Worm (Caenorhabditis elegans) whole organism, L3 larva: ENCODE results near the gene magu-1.

ENCODE experiments used
- R02D3.7 ChIP-seq: fragments of 150-350 bp; optimal IDR thresholded peaks from 2 replicates; lab custom pipeline; 2014; ENCODE audit warnings: missing biosample characterization, missing genetic modification characterization
- ama-1 ChIP-seq: fragments of 150-350 bp; optimal IDR thresholded peaks from 2 replicates; lab custom pipeline; 2018
- ceh-82 ChIP-seq: fragments of 150-350 bp; optimal IDR thresholded peaks from 2 replicates; lab custom pipeline; 2014; ENCODE audit warnings: missing biosample characterization, missing genetic modification characterization
- fkh-10 ChIP-seq: sonication (generic microtip); optimal IDR thresholded peaks from 2 replicates; lab custom pipeline; 2017; ENCODE audit warnings: missing biosample characterization, missing genetic modification reagents, missing genetic modification characterization
- fos-1 ChIP-seq: fragments of 150-350 bp; optimal IDR thresholded peaks from 2 replicates; lab custom pipeline; 2014; ENCODE audit warnings: missing biosample characterization, missing genetic modification characterization
- jun-1 ChIP-seq: fragments of 150-350 bp; optimal IDR thresholded peaks from 2 replicates; lab custom pipeline; 2014; ENCODE audit warnings: missing biosample characterization, missing genetic modification reagents, missing genetic modification characterization
- nfya-1 ChIP-seq: sonication (generic microtip); optimal IDR thresholded peaks from 2 replicates; lab custom pipeline; 2017; ENCODE audit warnings: missing genetic modification characterization, mild to moderate bottlenecking, missing compliant biosample characterization, antibody characterized with exemption, moderate library complexity; ENCODE audit not compliant: insufficient read depth
- nhr-11 ChIP-seq: fragments of 150-350 bp; optimal IDR thresholded peaks from 2 replicates; lab custom pipeline; 2014; ENCODE audit warnings: missing biosample characterization, missing genetic modification characterization
- pha-4 ChIP-seq: fragments of 150-350 bp; optimal IDR thresholded peaks from 2 replicates; lab custom pipeline; 2014; ENCODE audit warnings: missing biosample characterization, missing genetic modification reagents, missing genetic modification characterization
- snpc-4 ChIP-seq: fragments of 150-350 bp; optimal IDR thresholded peaks from 2 replicates; lab custom pipeline; 2014; ENCODE audit warnings: missing biosample characterization, missing genetic modification characterization
- zag-1 ChIP-seq: fragments of 150-350 bp; optimal IDR thresholded peaks from 2 replicates; lab custom pipeline; 2014; ENCODE audit warnings: missing biosample characterization, missing genetic modification characterization

- TF ChIP-seq fos-1 (tag; lab: Kevin White, UChicago) = no peak
- TF ChIP-seq jun-1 (tag; lab: Kevin White, UChicago) = no peak
- no peak for TF ChIP-seq ceh-82 (tag; lab: Kevin White, UChicago)
- TF ChIP-seq pha-4 (tag; lab: Kevin White, UChicago) = no peak
- no peak for TF ChIP-seq fkh-10 (GFP tag; lab: Kevin White, UChicago)
- TF ChIP-seq zag-1 (tag; lab: Kevin White, UChicago) = no peak
- no peak for TF ChIP-seq R02D3.7 (tag; lab: Kevin White, UChicago)
- TF ChIP-seq nfya-1 (tag; lab: Kevin White, UChicago) = no peak
- TF ChIP-seq snpc-4 = no peak
- no peak for TF ChIP-seq nhr-11 (tag; lab: Kevin White, UChicago)
- no peak for TF ChIP-seq ama-1 (lab: Kevin White, UChicago)
Measured at ce11 chrIII:488464-488863, 17.0 kb upstream of the magu-1 start, which contains the start of gene F30H5.5.
